Fruit fly (Drosophila melanogaster) Kc167 (cell line): ENCODE results near the gene CG9467.

Experiments used
- Sin3A ChIP-seq: fragments of >200 bp; optimal IDR thresholded peaks from 2 replicates; lab custom pipeline; 2018; ENCODE audit warnings: missing external identifiers
- h ChIP-seq: fragments of >200 bp; optimal IDR thresholded peaks from 3 replicates; lab custom pipeline; 2018; ENCODE audit warnings: missing external identifiers
- psq ChIP-seq: fragments of >200 bp; optimal IDR thresholded peaks from 2 replicates; lab custom pipeline; 2017; ENCODE audit warnings: missing external identifiers
- ttk ChIP-seq: sonication (Bioruptor generic); optimal IDR thresholded peaks from 2 replicates; lab custom pipeline; 2017; ENCODE audit warnings: missing external identifiers

DNA sequence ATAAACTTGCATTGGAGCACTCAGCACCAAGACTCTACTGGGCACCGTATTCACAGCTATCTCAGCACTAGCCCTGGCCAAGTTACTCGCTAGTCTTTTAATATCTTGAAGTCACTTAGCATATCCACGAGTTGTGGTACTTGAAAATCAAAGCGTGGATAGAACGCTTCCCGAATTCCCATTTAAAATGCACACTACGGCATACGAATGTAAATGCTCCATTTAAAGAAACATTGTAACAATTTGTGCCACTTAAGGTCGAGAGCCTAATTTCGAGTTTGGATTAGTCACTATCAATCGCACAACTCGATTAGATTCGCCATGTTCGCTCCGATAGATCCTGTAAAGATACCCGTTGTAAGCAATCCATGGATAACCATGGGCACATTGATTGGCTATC lies 13.0 kb upstream of the CG9467 start, which contains the start of gene eloF:
- TF ChIP-seq psq: no peak
- TF ChIP-seq Sin3A (lab: Kevin White, UChicago): no peak
- TF ChIP-seq ttk (lab: Kevin White, UChicago): no peak
- TF ChIP-seq h (lab: Kevin White, UChicago): no peak
